Worm (Caenorhabditis elegans): ENCODE results near the gene T20B12.7.

The T20B12.7 gene

DNA sequence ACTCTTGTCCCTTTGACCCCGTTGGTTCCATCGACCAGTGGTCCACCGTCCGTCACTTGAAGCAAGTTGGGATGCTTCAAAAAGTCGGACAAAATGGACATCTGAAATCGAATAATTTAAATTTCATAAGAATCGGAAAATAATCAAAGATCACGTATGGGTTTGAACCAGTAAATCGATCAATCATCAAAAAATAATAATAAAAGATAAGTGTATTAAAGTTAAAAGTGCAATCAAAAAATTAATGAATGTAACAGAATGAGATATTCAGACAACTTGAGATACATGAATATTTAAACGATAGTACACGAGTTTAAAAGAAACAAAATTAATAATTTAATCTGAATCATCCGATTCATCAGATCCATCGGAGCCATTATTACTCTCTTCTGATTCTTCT is at the start of gene T20B12.7:
Gene T20B12.7, minus strand, starts transcription at position 101 of the 400 bp plus-strand sequence.
- TF ChIP-seq flt-1 (GFP tag; IDR thresholded peaks at IDR 0.05) (no peak), med-1 (GFP tag; optimal IDR thresholded peaks at IDR 0.05; ENCODE audit: insufficient read depth) (no peak), klf-2 (GFP tag; conservative IDR thresholded peaks at IDR 0.05) (no peak), tab-1 (GFP tag; IDR thresholded peaks at IDR 0.05) (no peak), ztf-23 (GFP tag; IDR thresholded peaks at IDR 0.05) (no peak), cog-1 (tag; optimal IDR thresholded peaks at IDR 0.05) (no peak), ref-1 (GFP tag; conservative IDR thresholded peaks at IDR 0.05) (no peak), ztf-29 (GFP tag; IDR thresholded peaks at IDR 0.05) (no peak), T22C8.4 (GFP tag; IDR thresholded peaks at IDR 0.05) (no peak)

DNA sequence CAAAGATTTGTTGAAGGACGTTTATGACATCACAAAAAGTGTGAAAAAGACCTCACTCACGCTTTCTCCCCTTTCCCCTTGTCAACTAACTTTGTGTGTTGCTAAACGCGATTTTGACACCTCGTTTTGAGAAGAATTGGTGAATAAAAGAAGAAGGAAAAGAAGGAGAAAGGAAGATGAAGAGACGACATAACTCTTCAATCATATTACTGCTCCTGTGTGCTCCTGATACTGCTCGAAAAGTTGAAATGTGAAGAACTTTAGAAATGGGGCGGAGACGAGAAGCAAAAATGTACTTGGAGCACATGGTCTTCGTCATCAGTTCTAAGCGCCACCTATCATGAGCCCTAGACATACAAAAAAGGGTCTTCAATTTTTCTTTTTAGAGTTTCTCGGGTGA is 20.2 kb upstream of the T20B12.7 start:
- no peak for TF ChIP-seq tab-1 (GFP tag; IDR thresholded peaks at IDR 0.05)
- no peak for TF ChIP-seq T22C8.4 (GFP tag; IDR thresholded peaks at IDR 0.05)

DNA sequence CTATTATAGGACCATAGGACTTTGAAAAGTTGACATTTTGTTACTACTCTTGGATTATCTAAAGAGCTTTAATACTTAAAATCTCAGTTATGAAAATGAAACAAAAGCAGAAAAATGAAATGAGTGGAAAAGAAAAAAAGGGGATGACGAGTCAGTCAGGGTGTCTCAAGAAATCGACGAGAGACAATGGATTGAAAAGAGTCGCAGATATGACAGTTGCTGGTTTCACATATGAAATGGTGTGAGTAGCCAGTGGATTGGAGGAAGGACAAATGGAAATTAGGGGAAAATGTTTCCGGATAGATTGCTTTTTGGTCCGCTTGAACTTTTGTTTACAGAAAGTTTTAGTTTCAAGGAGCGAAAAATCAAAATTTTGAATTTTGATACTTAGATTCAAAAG is 18.4 kb upstream of the T20B12.7 start:
- no peak for TF ChIP-seq ztf-29 (GFP tag; IDR thresholded peaks at IDR 0.05)
- TF ChIP-seq T22C8.4 (GFP tag; IDR thresholded peaks at IDR 0.05) = no peak
- no peak for TF ChIP-seq med-1 (GFP tag; optimal IDR thresholded peaks at IDR 0.05; ENCODE audit: insufficient read depth)
- TF ChIP-seq flt-1 (GFP tag; IDR thresholded peaks at IDR 0.05) = no peak
- no peak for TF ChIP-seq cog-1 (tag; optimal IDR thresholded peaks at IDR 0.05)
- TF ChIP-seq tab-1 (GFP tag; IDR thresholded peaks at IDR 0.05) = no peak
- TF ChIP-seq ref-1 (GFP tag; conservative IDR thresholded peaks at IDR 0.05) = no peak
- no peak for TF ChIP-seq klf-2 (GFP tag; conservative IDR thresholded peaks at IDR 0.05)
- TF ChIP-seq ztf-23 (GFP tag; IDR thresholded peaks at IDR 0.05) = no peak

DNA sequence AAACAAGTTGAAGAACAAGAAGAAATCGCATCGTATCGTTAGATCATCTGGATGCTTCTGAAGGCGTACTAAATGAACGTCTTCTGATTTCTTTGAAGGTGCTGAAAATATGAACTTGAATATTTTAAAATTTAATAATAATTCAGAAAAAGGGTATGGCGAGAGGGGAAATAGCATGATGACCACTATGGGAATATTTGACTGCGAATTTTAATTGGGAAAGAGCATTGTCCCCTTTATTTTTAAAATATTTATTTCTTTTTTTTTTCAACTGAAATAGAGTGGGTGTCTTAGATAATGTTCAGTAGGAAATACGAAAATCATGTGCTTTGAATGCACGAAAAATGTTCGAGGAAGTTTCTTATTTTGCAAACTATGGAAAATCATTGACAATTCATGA is 16.5 kb upstream of the T20B12.7 start, which contains the start of gene lgc-50:
Gene lgc-50, minus strand, starts transcription at position 101 of the 400 bp plus-strand sequence.
- no peak for TF ChIP-seq ztf-23 (GFP tag; IDR thresholded peaks at IDR 0.05)
- TF ChIP-seq tab-1 (GFP tag; IDR thresholded peaks at IDR 0.05) = no peak
- TF ChIP-seq klf-2 (GFP tag; conservative IDR thresholded peaks at IDR 0.05) = no peak
- TF ChIP-seq T22C8.4 (GFP tag; IDR thresholded peaks at IDR 0.05) = no peak
- no peak for TF ChIP-seq ref-1 (GFP tag; conservative IDR thresholded peaks at IDR 0.05)
- TF ChIP-seq cog-1 (tag; optimal IDR thresholded peaks at IDR 0.05) = no peak
- no peak for TF ChIP-seq flt-1 (GFP tag; IDR thresholded peaks at IDR 0.05)
- no peak for TF ChIP-seq ztf-29 (GFP tag; IDR thresholded peaks at IDR 0.05)

DNA sequence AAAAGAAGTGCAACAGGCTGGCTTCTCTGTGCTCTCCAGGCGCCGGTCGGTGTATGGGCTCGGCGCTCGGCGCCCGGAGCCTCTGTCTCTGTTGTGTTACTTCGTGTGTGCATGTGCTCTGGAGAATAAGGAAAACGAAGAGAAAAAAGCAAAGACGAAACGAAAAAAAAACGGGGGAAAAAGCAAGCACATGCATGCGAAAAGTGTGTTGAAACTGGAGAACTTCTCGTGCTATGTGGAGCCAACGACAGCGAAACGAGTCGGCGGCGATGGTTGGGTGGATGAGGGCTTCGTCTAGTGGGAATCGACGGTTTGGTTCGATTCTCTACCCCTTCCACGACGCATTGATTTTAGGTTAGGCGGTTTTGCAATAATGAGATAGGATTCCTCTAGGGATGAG is 8.5 kb upstream of the T20B12.7 start:
- TF ChIP-seq ztf-23 (GFP tag; IDR thresholded peaks at IDR 0.05) = 0 out of 2 replicates have a peak, but pooled peaks have one; percentile 33
- no peak for TF ChIP-seq flt-1 (GFP tag; IDR thresholded peaks at IDR 0.05)
- no peak for TF ChIP-seq med-1 (GFP tag; optimal IDR thresholded peaks at IDR 0.05; ENCODE audit: insufficient read depth)

DNA sequence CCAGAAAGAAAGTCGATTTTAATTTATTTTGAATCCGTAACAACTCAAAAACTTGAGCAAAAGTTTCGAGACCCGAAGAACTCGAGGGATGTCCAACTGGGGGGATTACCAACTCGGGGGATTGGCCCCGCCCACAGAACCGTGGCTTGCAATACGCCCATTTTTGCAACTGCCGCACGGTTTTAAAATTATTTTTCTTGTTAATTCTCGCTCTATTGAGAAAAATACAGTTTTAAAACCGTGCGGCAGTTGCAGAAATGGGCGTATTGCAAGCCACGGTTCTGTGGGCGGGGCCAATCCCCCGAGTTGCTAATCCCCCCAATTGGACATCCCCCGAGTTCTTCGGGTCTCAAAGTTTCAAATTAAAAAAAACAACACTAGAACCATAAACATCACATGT is 7.7 kb upstream of the T20B12.7 start:
- TF ChIP-seq flt-1 (GFP tag; IDR thresholded peaks at IDR 0.05) = 0 out of 2 replicates have a peak, but pooled peaks have one; percentile 50
- 0 out of 2 replicates have a peak, but pooled peaks have one; percentile 37 for TF ChIP-seq ztf-23 (GFP tag; IDR thresholded peaks at IDR 0.05)

DNA sequence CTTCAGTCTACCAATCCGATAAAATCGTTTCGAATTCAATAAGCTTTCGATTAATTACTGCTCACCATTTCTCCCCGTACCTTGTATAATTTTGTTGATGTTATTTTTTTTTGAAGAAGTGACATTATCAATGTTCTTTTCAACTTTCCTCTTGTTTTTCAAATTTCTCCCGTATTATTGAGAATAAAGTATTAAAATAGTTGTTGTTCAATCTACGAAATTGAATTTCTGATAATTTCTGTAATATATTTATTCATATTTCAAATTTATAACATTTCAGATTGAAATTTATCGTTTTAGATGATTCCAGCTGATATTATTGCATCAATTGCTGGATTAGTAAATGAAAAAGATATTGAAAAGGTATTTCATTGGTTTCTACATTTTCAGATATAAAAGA is 7.1 kb upstream of the T20B12.7 start, which contains the start of gene trd-1:
Gene trd-1, plus strand, starts transcription at position 301 of the 400 bp plus-strand sequence.
- TF ChIP-seq tab-1 (GFP tag; IDR thresholded peaks at IDR 0.05) (no peak), med-1 (GFP tag; optimal IDR thresholded peaks at IDR 0.05; ENCODE audit: insufficient read depth) (no peak), flt-1 (GFP tag; IDR thresholded peaks at IDR 0.05) (no peak), cog-1 (tag; optimal IDR thresholded peaks at IDR 0.05) (no peak), ztf-23 (GFP tag; IDR thresholded peaks at IDR 0.05) (no peak), ztf-29 (GFP tag; IDR thresholded peaks at IDR 0.05) (no peak), klf-2 (GFP tag; conservative IDR thresholded peaks at IDR 0.05) (no peak), ref-1 (GFP tag; conservative IDR thresholded peaks at IDR 0.05) (no peak), T22C8.4 (GFP tag; IDR thresholded peaks at IDR 0.05) (no peak)

DNA sequence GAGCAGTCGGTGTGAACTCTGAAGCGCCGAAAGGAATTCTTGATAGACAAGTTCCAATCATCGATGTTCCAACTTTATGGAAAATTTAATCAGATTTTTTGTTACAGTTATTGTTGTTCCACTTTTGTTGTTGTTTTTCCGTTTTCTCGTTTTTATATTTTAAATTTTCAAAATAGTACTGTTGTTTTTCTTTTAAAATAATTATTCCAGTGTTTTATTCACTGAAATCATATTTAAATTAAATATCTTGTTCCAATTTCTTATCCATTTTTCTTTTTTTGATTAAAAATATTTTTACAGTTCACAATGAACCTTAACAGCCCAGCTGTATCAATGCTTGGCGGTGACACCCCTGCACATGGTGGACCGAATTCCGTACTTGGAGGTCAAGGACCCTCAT is 4.9 kb upstream of the T20B12.7 start, which contains the start of gene tbp-1:
Gene tbp-1, plus strand, starts transcription at position 301 of the 400 bp plus-strand sequence.
- no peak for TF ChIP-seq flt-1 (GFP tag; IDR thresholded peaks at IDR 0.05)
- no peak for TF ChIP-seq T22C8.4 (GFP tag; IDR thresholded peaks at IDR 0.05)
- TF ChIP-seq tab-1 (GFP tag; IDR thresholded peaks at IDR 0.05) = no peak
- TF ChIP-seq med-1 (GFP tag; optimal IDR thresholded peaks at IDR 0.05; ENCODE audit: insufficient read depth) = no peak
- no peak for TF ChIP-seq ztf-23 (GFP tag; IDR thresholded peaks at IDR 0.05)
- no peak for TF ChIP-seq ztf-29 (GFP tag; IDR thresholded peaks at IDR 0.05)
- no peak for TF ChIP-seq klf-2 (GFP tag; conservative IDR thresholded peaks at IDR 0.05)

DNA sequence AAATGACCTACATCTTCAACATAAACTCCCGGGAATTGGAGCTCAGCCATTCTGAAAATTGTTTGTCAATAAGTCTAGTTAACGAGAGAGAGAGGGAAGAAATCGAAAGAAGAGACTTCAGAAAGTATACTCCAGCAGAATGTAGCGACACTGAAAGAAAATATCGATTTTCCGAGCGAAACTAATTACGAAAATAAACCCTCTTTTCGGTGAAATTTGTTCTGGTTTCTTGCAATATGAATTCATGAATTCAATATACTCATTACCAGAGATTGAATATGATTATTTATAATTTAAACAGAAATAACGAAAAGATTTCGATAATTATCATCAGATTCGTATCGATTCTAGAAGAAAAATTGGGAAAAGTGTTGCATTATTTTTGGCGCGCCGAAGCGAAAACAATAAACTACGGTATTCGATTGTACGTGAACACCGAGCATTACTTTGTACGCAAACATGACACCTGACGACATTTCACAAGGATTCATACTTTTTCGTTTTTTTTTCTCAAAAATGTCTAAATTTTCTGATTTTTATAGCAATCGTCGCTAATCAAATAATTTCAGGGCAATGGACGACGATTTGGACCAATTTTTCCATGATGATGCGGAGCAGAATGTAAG is 2.8 kb upstream of the T20B12.7 start, which contains the start of the genes hmg-4 and T20B12.3:
Gene hmg-4, minus strand, starts transcription at position 51 of the 626 bp plus-strand sequence.
Gene T20B12.3, plus strand, starts transcription at position 570 of the 626 bp plus-strand sequence.
- TF ChIP-seq ztf-23 (GFP tag; IDR thresholded peaks at IDR 0.05) = no peak
- no peak for TF ChIP-seq cog-1 (tag; optimal IDR thresholded peaks at IDR 0.05)
- no peak for TF ChIP-seq ref-1 (GFP tag; conservative IDR thresholded peaks at IDR 0.05)
- no peak for TF ChIP-seq klf-2 (GFP tag; conservative IDR thresholded peaks at IDR 0.05)

DNA sequence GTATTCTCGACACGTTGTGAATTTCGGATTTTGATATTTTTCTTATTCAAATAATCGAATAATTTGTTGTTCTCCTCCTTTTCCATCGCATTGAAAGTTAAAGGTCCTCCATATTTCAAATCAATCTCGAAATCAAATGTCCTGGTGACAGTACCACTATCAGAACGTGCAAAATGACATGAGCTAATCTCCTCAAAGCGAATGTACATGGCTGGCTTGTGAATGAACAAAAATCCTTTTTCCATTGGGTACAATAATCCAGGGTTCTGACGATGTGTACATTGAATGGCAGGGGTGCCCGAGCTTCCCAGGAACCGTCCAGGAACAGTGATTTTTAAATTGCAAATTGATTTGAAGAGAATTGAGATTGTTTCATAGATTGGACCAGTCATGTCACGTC is 1.3 kb upstream of the T20B12.7 start:
- TF ChIP-seq ztf-29 (GFP tag; IDR thresholded peaks at IDR 0.05) = no peak
- TF ChIP-seq tab-1 (GFP tag; IDR thresholded peaks at IDR 0.05) = no peak

DNA sequence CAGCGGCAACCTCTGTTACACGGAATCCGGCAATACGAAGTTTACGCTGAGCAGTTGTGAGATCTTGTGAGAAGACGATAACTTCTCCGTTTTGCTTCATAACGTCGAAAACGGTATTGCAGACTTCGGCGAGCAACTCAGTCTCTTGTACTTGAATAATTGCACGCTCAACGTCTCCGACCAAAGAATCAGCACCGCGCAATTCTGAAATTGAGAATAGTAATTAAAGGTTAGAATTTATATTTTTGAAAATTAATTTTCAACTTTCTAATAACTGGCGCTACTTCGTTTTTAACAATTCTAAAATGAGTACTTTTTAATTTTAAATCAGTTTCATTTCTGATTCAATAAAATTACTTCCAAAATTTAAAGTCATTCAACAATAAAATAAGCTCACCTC is 323 bp downstream of the T20B12.7 start:
- no peak for TF ChIP-seq klf-2 (GFP tag; conservative IDR thresholded peaks at IDR 0.05)
- no peak for TF ChIP-seq ref-1 (GFP tag; conservative IDR thresholded peaks at IDR 0.05)
- no peak for TF ChIP-seq med-1 (GFP tag; optimal IDR thresholded peaks at IDR 0.05; ENCODE audit: insufficient read depth)
- no peak for TF ChIP-seq tab-1 (GFP tag; IDR thresholded peaks at IDR 0.05)
- TF ChIP-seq ztf-29 (GFP tag; IDR thresholded peaks at IDR 0.05) = no peak
- TF ChIP-seq cog-1 (tag; optimal IDR thresholded peaks at IDR 0.05) = no peak
- no peak for TF ChIP-seq ztf-23 (GFP tag; IDR thresholded peaks at IDR 0.05)
- TF ChIP-seq T22C8.4 (GFP tag; IDR thresholded peaks at IDR 0.05) = no peak
- TF ChIP-seq flt-1 (GFP tag; IDR thresholded peaks at IDR 0.05) = no peak
